Worm (Caenorhabditis elegans): ENCODE results near the gene C35B1.3.

DNA sequence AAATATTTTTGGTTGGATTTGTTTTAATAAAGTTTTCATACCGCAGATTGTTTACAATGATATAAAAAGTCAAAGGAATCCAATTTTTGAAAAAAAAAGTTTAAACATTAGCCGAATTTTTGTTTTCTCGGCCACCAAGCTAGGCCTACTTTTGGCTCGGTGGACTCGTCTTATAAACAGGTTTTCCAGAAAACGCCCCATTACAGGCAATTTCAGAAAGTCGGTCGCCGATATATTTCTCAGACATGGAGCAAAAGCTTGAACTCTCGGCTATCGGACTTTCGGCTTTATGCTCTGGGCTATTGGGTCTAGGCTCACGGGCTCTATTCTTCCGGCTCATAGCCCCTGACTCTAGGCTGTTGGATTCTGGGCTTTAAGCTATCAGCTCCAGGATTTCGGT lies 2.1 kb downstream of the C35B1.3 start:
- no peak for TF ChIP-seq lin-39 (tag; optimal IDR thresholded peaks at IDR 0.05)
- no peak for TF ChIP-seq sptf-1 (tag; optimal IDR thresholded peaks at IDR 0.05)
- TF ChIP-seq alr-1 (tag; optimal IDR thresholded peaks at IDR 0.05; ENCODE audit: borderline replicate concordance) = no peak
- TF ChIP-seq nhr-76 (tag; optimal IDR thresholded peaks at IDR 0.05) = no peak
- no peak for TF ChIP-seq ztf-11 (tag; optimal IDR thresholded peaks at IDR 0.05)
